Fruit fly (Drosophila melanogaster) whole organism, embryonic: ENCODE measurements around the gene CG14818.

Experiments
- CG10267 ChIP-seq: fragments of 200-800 bp; sonication (Bioruptor generic); optimal IDR thresholded peaks from 2 replicates; lab custom pipeline; 2018; ENCODE audit warnings: missing biosample characterization, mild to moderate bottlenecking, missing genetic modification characterization, moderate library complexity
- CG1233 ChIP-seq: fragments of 200-800 bp; sonication (Bioruptor generic); optimal IDR thresholded peaks from 4 replicates; lab custom pipeline; 2018; ENCODE audit warnings: missing biosample characterization, mild to moderate bottlenecking, missing genetic modification characterization
- CG12744 ChIP-seq: fragments of 200-800 bp; sonication (Bioruptor generic); optimal IDR thresholded peaks from 2 replicates; lab custom pipeline; 2016; ENCODE audit warnings: missing biosample characterization, missing genetic modification characterization
- CG15514 ChIP-seq: fragments of 200-800 bp; sonication (Bioruptor generic); optimal IDR thresholded peaks from 3 replicates; lab custom pipeline; 2017; ENCODE audit warnings: missing biosample characterization, missing genetic modification characterization, mild to moderate bottlenecking, moderate library complexity, missing genetic modification reagents
- CG16813 ChIP-seq: fragments of 200-800 bp; sonication (Bioruptor generic); IDR thresholded peaks from 3 replicates; pipeline ENCODE4 v1.3.6; 2022; ENCODE audit warnings: missing biosample characterization, missing genetic modification characterization; ENCODE audit not compliant: partially characterized antibody
- CG17612 ChIP-seq: fragments of 200-800 bp; sonication (Bioruptor generic); IDR thresholded peaks from 2 replicates; pipeline ENCODE4 v1.3.6; 2022; ENCODE audit warnings: missing biosample characterization, missing genetic modification characterization
- CG31224 ChIP-seq: fragments of 200-800 bp; sonication (Bioruptor generic); IDR thresholded peaks from 2 replicates; pipeline ENCODE4 v1.3.6; 2022; ENCODE audit warnings: missing biosample characterization, missing genetic modification characterization
- CG33213 ChIP-seq: fragments of 200-800 bp; sonication (Bioruptor generic); optimal IDR thresholded peaks from 3 replicates; lab custom pipeline; 2016; ENCODE audit warnings: missing biosample characterization, missing genetic modification characterization
- CG3995 ChIP-seq: fragments of 200-800 bp; sonication (Bioruptor generic); optimal IDR thresholded peaks from 3 replicates; lab custom pipeline; 2016; ENCODE audit warnings: missing biosample characterization, missing genetic modification characterization
- CG6683 ChIP-seq: fragments of 200-800 bp; sonication (Bioruptor generic); optimal IDR thresholded peaks from 2 replicates; lab custom pipeline; 2017; ENCODE audit warnings: missing biosample characterization, mild to moderate bottlenecking, missing genetic modification characterization, missing genetic modification reagents
- CG6854 ChIP-seq: fragments of 200-800 bp; sonication (Bioruptor generic); optimal IDR thresholded peaks from 3 replicates; lab custom pipeline; 2017; ENCODE audit warnings: missing biosample characterization, mild to moderate bottlenecking, missing genetic modification characterization
- CG7839 ChIP-seq: fragments of 200-800 bp; sonication (Bioruptor generic); optimal IDR thresholded peaks from 3 replicates; lab custom pipeline; 2018; ENCODE audit warnings: missing biosample characterization, mild to moderate bottlenecking, missing genetic modification characterization, moderate library complexity
- CG8290 ChIP-seq, 3 experiments: fragments of 200-800 bp; sonication (Bioruptor generic); optimal IDR thresholded peaks; 2 replicates each; lab custom pipeline; 2016 to 2019; ENCODE audit warnings: missing biosample characterization in 3 of 3, missing genetic modification characterization in 3 of 3, mild to moderate bottlenecking in 2 of 3, moderate library complexity in 1 of 3
- CG9609 ChIP-seq: fragments of 200-800 bp; sonication (Bioruptor generic); optimal IDR thresholded peaks from 3 replicates; lab custom pipeline; 2016; ENCODE audit warnings: missing biosample characterization, missing genetic modification characterization
- Deaf1 ChIP-seq: fragments of 200-800 bp; optimal IDR thresholded peaks from 3 replicates; lab custom pipeline; 2019; ENCODE audit warnings: missing biosample characterization, mild to moderate bottlenecking, missing genetic modification characterization, moderate library complexity
- Dp ChIP-seq: fragments of 200-800 bp; sonication (Bioruptor generic); optimal IDR thresholded peaks from 2 replicates; lab custom pipeline; 2018; ENCODE audit warnings: missing biosample characterization, mild to moderate bottlenecking, missing genetic modification characterization, moderate library complexity
- E2f2 ChIP-seq: fragments of 200-800 bp; sonication (Bioruptor generic); IDR thresholded peaks from 2 replicates; pipeline ENCODE4 v1.3.6; 2022; ENCODE audit warnings: missing biosample characterization, missing genetic modification characterization
- HLH4C ChIP-seq: fragments of 200-800 bp; sonication (Bioruptor generic); IDR thresholded peaks from 3 replicates; pipeline ENCODE4 v1.3.6; 2022; ENCODE audit warnings: missing biosample characterization, missing genetic modification characterization; ENCODE audit not compliant: partially characterized antibody
- HmgD ChIP-seq: fragments of 200-800 bp; sonication (Bioruptor generic); optimal IDR thresholded peaks from 3 replicates; lab custom pipeline; 2016; ENCODE audit warnings: missing biosample characterization, missing genetic modification characterization
- Lhr ChIP-seq: fragments of 200-800 bp; sonication (Bioruptor generic); optimal IDR thresholded peaks from 3 replicates; lab custom pipeline; 2017; ENCODE audit warnings: mild to moderate bottlenecking, missing biosample characterization, missing genetic modification reagents, missing genetic modification characterization
- MBD-R2 ChIP-seq: fragments of 200-800 bp; sonication (Bioruptor generic); IDR thresholded peaks from 2 replicates; pipeline ENCODE4 v1.3.6; 2022; ENCODE audit warnings: missing biosample characterization, missing genetic modification characterization
- MESR4 ChIP-seq: fragments of 200-800 bp; sonication (Bioruptor generic); optimal IDR thresholded peaks from 2 replicates; lab custom pipeline; 2018; ENCODE audit warnings: missing biosample characterization, mild to moderate bottlenecking, missing genetic modification characterization, moderate library complexity
- NFAT ChIP-seq: fragments of 200-800 bp; sonication (Bioruptor generic); IDR thresholded peaks from 2 replicates; pipeline ENCODE4 v1.3.6; 2022; ENCODE audit warnings: missing biosample characterization, missing genetic modification characterization
- Oli ChIP-seq: fragments of 200-800 bp; sonication (Bioruptor generic); optimal IDR thresholded peaks from 2 replicates; lab custom pipeline; 2018; ENCODE audit warnings: missing biosample characterization, mild to moderate bottlenecking, missing genetic modification characterization, moderate library complexity
- PHDP ChIP-seq: fragments of 200-800 bp; sonication (Bioruptor generic); optimal IDR thresholded peaks from 3 replicates; lab custom pipeline; 2018; ENCODE audit warnings: missing biosample characterization, mild to moderate bottlenecking, missing genetic modification characterization, moderate library complexity
- Rx ChIP-seq: fragments of 200-800 bp; sonication (Bioruptor generic); IDR thresholded peaks from 2 replicates; pipeline ENCODE4 v1.3.6; 2022; ENCODE audit warnings: missing biosample characterization, missing genetic modification characterization
- Side ChIP-seq: fragments of 200-800 bp; sonication (Bioruptor generic); optimal IDR thresholded peaks from 2 replicates; lab custom pipeline; 2016; ENCODE audit warnings: missing biosample characterization, missing genetic modification characterization
- Sin3A ChIP-seq: fragments of >200 bp; optimal IDR thresholded peaks from 2 replicates; lab custom pipeline; 2018
- Spps ChIP-seq: fragments of 200-800 bp; sonication (Bioruptor generic); optimal IDR thresholded peaks from 2 replicates; lab custom pipeline; 2018; ENCODE audit warnings: missing biosample characterization, mild to moderate bottlenecking, missing genetic modification characterization
- Usf ChIP-seq: fragments of 200-800 bp; sonication (Bioruptor generic); optimal IDR thresholded peaks from 2 replicates; lab custom pipeline; 2017; ENCODE audit warnings: missing genotype, missing biosample characterization, missing genetic modification characterization
- Xrp1 ChIP-seq: fragments of 200-800 bp; sonication (Bioruptor generic); IDR thresholded peaks from 2 replicates; pipeline ENCODE4 v1.3.6; 2022; ENCODE audit warnings: missing biosample characterization, missing genetic modification characterization
- YL-1 ChIP-seq: fragments of 200-800 bp; sonication (Bioruptor generic); optimal IDR thresholded peaks from 3 replicates; lab custom pipeline; 2017; ENCODE audit warnings: missing biosample characterization, mild to moderate bottlenecking, missing genetic modification characterization
- cg ChIP-seq: fragments of 200-800 bp; sonication (Bioruptor generic); optimal IDR thresholded peaks from 3 replicates; lab custom pipeline; 2019; ENCODE audit warnings: missing biosample characterization, mild to moderate bottlenecking, missing genetic modification characterization, moderate library complexity
- emc ChIP-seq: fragments of 200-800 bp; sonication (Bioruptor generic); optimal IDR thresholded peaks from 2 replicates; lab custom pipeline; 2016; ENCODE audit warnings: missing biosample characterization, missing genetic modification characterization
- exex ChIP-seq: fragments of 200-800 bp; sonication (Bioruptor generic); optimal IDR thresholded peaks from 4 replicates; lab custom pipeline; 2018; ENCODE audit warnings: missing biosample characterization, mild to moderate bottlenecking, missing genetic modification characterization, moderate library complexity
- ftz-f1 ChIP-seq: fragments of 200-800 bp; sonication (Bioruptor generic); optimal IDR thresholded peaks from 2 replicates; lab custom pipeline; 2016; ENCODE audit warnings: missing biosample characterization, missing genetic modification characterization
- gsb ChIP-seq: fragments of 200-800 bp; sonication (Bioruptor generic); IDR thresholded peaks from 2 replicates; pipeline ENCODE4 v1.3.6; 2022; ENCODE audit warnings: missing biosample characterization, missing genetic modification characterization
- hkb ChIP-seq, 2 experiments: fragments of 200-800 bp in 1 of 2; fragments of >200 bp in 1 of 2; sonication (Bioruptor generic) in 1 of 2; IDR thresholded peaks in 1 of 2; optimal IDR thresholded peaks in 1 of 2; 2 replicates each; pipeline versions ENCODE4 v1.3.6 to Lab custom; 2017 to 2022; ENCODE audit warnings: missing biosample characterization in 1 of 2, missing genetic modification characterization in 1 of 2
- hth ChIP-seq: fragments of >200 bp; optimal IDR thresholded peaks from 2 replicates; lab custom pipeline; 2017; ENCODE audit warnings: inconsistent platforms
- jumu ChIP-seq: fragments of 200-800 bp; sonication (Bioruptor generic); optimal IDR thresholded peaks from 3 replicates; lab custom pipeline; 2016; ENCODE audit warnings: missing biosample characterization, missing genetic modification characterization
- kay ChIP-seq: fragments of 200-800 bp; sonication (Bioruptor generic); optimal IDR thresholded peaks from 2 replicates; lab custom pipeline; 2016; ENCODE audit warnings: missing biosample characterization, missing genetic modification characterization
- klu ChIP-seq: fragments of 200-800 bp; sonication (Bioruptor generic); IDR thresholded peaks from 2 replicates; pipeline ENCODE4 v1.3.6; 2022; ENCODE audit warnings: missing biosample characterization, missing genetic modification characterization
- mirr ChIP-seq: fragments of 200-800 bp; sonication (Bioruptor generic); optimal IDR thresholded peaks from 3 replicates; lab custom pipeline; 2018; ENCODE audit warnings: missing biosample characterization, mild to moderate bottlenecking, missing genetic modification characterization
- nmo ChIP-seq: fragments of 200-800 bp; sonication (Bioruptor generic); optimal IDR thresholded peaks from 2 replicates; lab custom pipeline; 2018; ENCODE audit warnings: missing biosample characterization, mild to moderate bottlenecking, missing genetic modification characterization, moderate library complexity
- phol ChIP-seq: fragments of 200-800 bp; sonication (Bioruptor generic); optimal IDR thresholded peaks from 3 replicates; lab custom pipeline; 2018; ENCODE audit warnings: missing biosample characterization, mild to moderate bottlenecking, missing genetic modification characterization, moderate library complexity
- rib ChIP-seq: fragments of 200-800 bp; sonication (Bioruptor generic); IDR thresholded peaks from 2 replicates; pipeline ENCODE4 v1.3.6; 2022; ENCODE audit warnings: missing biosample characterization, missing genetic modification characterization
- sr ChIP-seq: fragments of 200-800 bp; sonication (Bioruptor generic); IDR thresholded peaks from 3 replicates; pipeline ENCODE4 v1.3.6; 2022; ENCODE audit warnings: missing biosample characterization, missing genetic modification characterization
- tx ChIP-seq: fragments of 200-800 bp; sonication (Bioruptor generic); optimal IDR thresholded peaks from 2 replicates; lab custom pipeline; 2016; ENCODE audit warnings: missing biosample characterization, missing genetic modification characterization
- zen ChIP-seq: fragments of 200-800 bp; sonication (Bioruptor generic); optimal IDR thresholded peaks from 3 replicates; lab custom pipeline; 2018; ENCODE audit warnings: missing biosample characterization, mild to moderate bottlenecking, missing genetic modification characterization, moderate library complexity

CG14818 gene

dm6 chrX:1922765-1923501 is 43.4 kb upstream of the CG14818 start, which contains the start of the genes eIF2Bepsilon and Ocrl:
Gene eIF2Bepsilon (minus strand): TSS chrX:1922874.
Gene Ocrl (plus strand): TSS chrX:1922981.
- TF ChIP-seq CG3995 (GFP tag; lab: Kevin White, UChicago) (no peak), YL-1 (GFP tag; lab: Kevin White, UChicago) (peak; percentile 73), HLH4C (GFP tag; lab: Robert Waterston, UW) (0 out of 3 replicates have a peak, but pooled peaks have one; percentile 28), klu (GFP tag; lab: Robert Waterston, UW) (no peak), nmo (peak; percentile 39), HmgD (GFP tag; lab: Kevin White, UChicago) (peak; percentile 73), Deaf1 (tag; lab: Kevin White, UChicago) (peak; percentile 63), CG17612 (GFP tag; lab: Robert Waterston, UW) (no peak), Xrp1 (no peak), zen (tag; lab: Kevin White, UChicago) (peak; percentile 56), CG6683 (peak; percentile 3), kay (GFP tag; lab: Kevin White, UChicago) (peak; percentile 27), NFAT (GFP tag; lab: Robert Waterston, UW) (0 out of 2 replicates have a peak, but pooled peaks have one; percentile 4), hkb (optimal IDR thresholded peaks at IDR 0.05; lab: Kevin White, UChicago) (no peak), hkb (GFP tag; IDR thresholded peaks at IDR 0.05; lab: Robert Waterston, UW) (no peak), CG9609 (GFP tag; lab: Kevin White, UChicago) (peak; percentile 11), Rx (GFP tag; lab: Robert Waterston, UW) (no peak), mirr (GFP tag; lab: Kevin White, UChicago) (peak; percentile 33), MBD-R2 (GFP tag; lab: Robert Waterston, UW) (peak; percentile 94), CG6854 (no peak), rib (GFP tag; lab: Robert Waterston, UW) (no peak), MESR4 (GFP tag; lab: Kevin White, UChicago) (peak; percentile 88), PHDP (tag; lab: Kevin White, UChicago) (no peak), Side (GFP tag; lab: Kevin White, UChicago) (no peak), CG8290 (GFP tag; optimal IDR thresholded peaks at IDR 0.05; lab: Kevin White, UChicago) (no peak), CG8290 (tag; optimal IDR thresholded peaks at IDR 0.05; lab: Kevin White, UChicago) (no peak), Usf (GFP tag; lab: Kevin White, UChicago) (no peak), sr (GFP tag; lab: Robert Waterston, UW) (peak; percentile 72; the same call in 2 of the 3 replicates), CG15514 (GFP tag; lab: Kevin White, UChicago) (peak; percentile 83), Sin3A (lab: Kevin White, UChicago) (peak; percentile 77), Dp (GFP tag; lab: Kevin White, UChicago) (peak; percentile 55), tx (GFP tag; lab: Kevin White, UChicago) (no peak), emc (no peak), CG7839 (tag; lab: Kevin White, UChicago) (no peak), ftz-f1 (GFP tag; lab: Kevin White, UChicago) (peak; percentile 81), CG1233 (GFP tag; lab: Kevin White, UChicago) (no peak), exex (tag; lab: Kevin White, UChicago) (no peak), jumu (GFP tag; lab: Kevin White, UChicago) (no peak), CG10267 (tag; lab: Kevin White, UChicago) (peak; percentile 9), CG12744 (GFP tag; lab: Kevin White, UChicago) (no peak), cg (peak; percentile 87), Lhr (GFP tag; lab: Kevin White, UChicago) (peak; percentile 83), E2f2 (GFP tag; lab: Robert Waterston, UW) (peak; percentile 46; the same call in 1 of the 2 replicates), Spps (tag; lab: Kevin White, UChicago) (peak; percentile 4), gsb (GFP tag; lab: Robert Waterston, UW) (no peak), Oli (tag; lab: Kevin White, UChicago) (no peak), phol (tag; lab: Kevin White, UChicago) (peak; percentile 49), hth (no peak), CG31224 (no peak), CG16813 (GFP tag; lab: Robert Waterston, UW) (no peak), CG33213 (GFP tag; lab: Kevin White, UChicago) (peak; percentile 53)
